Worm (Caenorhabditis elegans): ENCODE measurements around the gene gas-1.

gas-1 gene

ce11 chrX:15616443-15616842, 26.2 kb upstream of the gas-1 start, which contains the start of gene ergi-3:
Gene ergi-3 (minus strand): TSS chrX:15616753.
- TF ChIP-seq nfya-1 (tag; optimal IDR thresholded peaks at IDR 0.05) (peak; percentile 18), pros-1 (tag; optimal IDR thresholded peaks at IDR 0.05) (peak; percentile 7), ceh-45 (GFP tag; IDR thresholded peaks at IDR 0.05) (0 out of 2 replicates have a peak, but pooled peaks have one; percentile 24), madf-2 (tag; optimal IDR thresholded peaks at IDR 0.05) (no peak), unc-3 (GFP tag; conservative IDR thresholded peaks at IDR 0.05) (no peak), unc-3 (tag; optimal IDR thresholded peaks at IDR 0.05) (no peak), unc-55 (GFP tag; optimal IDR thresholded peaks at IDR 0.05) (peak; percentile 75), ceh-18 (tag; optimal IDR thresholded peaks at IDR 0.05) (peak; percentile 25), Y22D7AL.16 (tag; optimal IDR thresholded peaks at IDR 0.05) (no peak), unc-42 (tag; optimal IDR thresholded peaks at IDR 0.05) (peak; percentile 84), dve-1 (tag; optimal IDR thresholded peaks at IDR 0.05) (peak; percentile 28), ahr-1 (tag; optimal IDR thresholded peaks at IDR 0.05) (no peak), elt-4 (tag; optimal IDR thresholded peaks at IDR 0.05) (no peak), ceh-31 (tag; optimal IDR thresholded peaks at IDR 0.05) (peak; percentile 43), fkh-6 (tag; optimal IDR thresholded peaks at IDR 0.05) (no peak)

ce11 chrX:15613745-15614229, 23.6 kb upstream of the gas-1 start, which contains the start of gene K09E9.3:
Gene K09E9.3 (minus strand): TSS chrX:15613795.
- no peak for TF ChIP-seq hlh-13 (GFP tag; optimal IDR thresholded peaks at IDR 0.05)
- TF ChIP-seq npax-4 (tag; optimal IDR thresholded peaks at IDR 0.05), result no peak
- TF ChIP-seq ceh-31 (tag; optimal IDR thresholded peaks at IDR 0.05), result peak; percentile 2
- TF ChIP-seq nfya-1 (tag; optimal IDR thresholded peaks at IDR 0.05), result peak; percentile 37

ce11 chrX:15610527-15611091, 20.4 kb upstream of the gas-1 start:
- peak; percentile 88 for TF ChIP-seq elt-2 (tag; optimal IDR thresholded peaks at IDR 0.05)
- TF ChIP-seq fkh-6 (tag; optimal IDR thresholded peaks at IDR 0.05), result no peak

- TF ChIP-seq elt-4 (tag; optimal IDR thresholded peaks at IDR 0.05), result no peak
- no peak for TF ChIP-seq T23F11.4 (GFP tag; optimal IDR thresholded peaks at IDR 0.05)
- no peak for TF ChIP-seq eyg-1 (tag; optimal IDR thresholded peaks at IDR 0.05)
- no peak for TF ChIP-seq unc-55 (GFP tag; optimal IDR thresholded peaks at IDR 0.05)
- no peak for TF ChIP-seq pqm-1 (tag; optimal IDR thresholded peaks at IDR 0.05)
- no peak for TF ChIP-seq fkh-6 (tag; optimal IDR thresholded peaks at IDR 0.05)
- no peak for TF ChIP-seq che-1 (tag; optimal IDR thresholded peaks at IDR 0.05)
- TF ChIP-seq hlh-13 (GFP tag; optimal IDR thresholded peaks at IDR 0.05), result no peak
- TF ChIP-seq ztf-16 (tag; optimal IDR thresholded peaks at IDR 0.05), result no peak
- no peak for TF ChIP-seq odd-2 (tag; optimal IDR thresholded peaks at IDR 0.05)
- no peak for TF ChIP-seq hlh-8 (tag; optimal IDR thresholded peaks at IDR 0.05)
- no peak for TF ChIP-seq rnt-1 (tag; optimal IDR thresholded peaks at IDR 0.05)
- TF ChIP-seq dmd-4 (tag; optimal IDR thresholded peaks at IDR 0.05; ENCODE audit: borderline replicate concordance), result no peak
- no peak for TF ChIP-seq ceh-9 (tag; optimal IDR thresholded peaks at IDR 0.05)
- TF ChIP-seq elt-2 (tag; optimal IDR thresholded peaks at IDR 0.05), result no peak
- no peak for TF ChIP-seq pros-1 (tag; optimal IDR thresholded peaks at IDR 0.05)
- no peak for TF ChIP-seq nhr-11 (tag; optimal IDR thresholded peaks at IDR 0.05)
- no peak for TF ChIP-seq C08G9.2 (tag; optimal IDR thresholded peaks at IDR 0.05)
- TF ChIP-seq ahr-1 (tag; optimal IDR thresholded peaks at IDR 0.05), result no peak
- TF ChIP-seq sox-2 (GFP tag; IDR thresholded peaks at IDR 0.05), result no peak
Observed at ce11 chrX:15609698-15610097, 19.5 kb upstream of the gas-1 start.

ce11 chrX:15608593-15608992, 18.4 kb upstream of the gas-1 start:
- no peak for TF ChIP-seq ceh-9 (tag; optimal IDR thresholded peaks at IDR 0.05)
- no peak for TF ChIP-seq T23F11.4 (GFP tag; optimal IDR thresholded peaks at IDR 0.05)
- TF ChIP-seq madf-2 (tag; optimal IDR thresholded peaks at IDR 0.05), result no peak
- no peak for TF ChIP-seq nfya-1 (tag; optimal IDR thresholded peaks at IDR 0.05)
- no peak for TF ChIP-seq tbx-2 (tag; optimal IDR thresholded peaks at IDR 0.05)
- no peak for TF ChIP-seq che-1 (tag; optimal IDR thresholded peaks at IDR 0.05)
- no peak for TF ChIP-seq C08G9.2 (tag; optimal IDR thresholded peaks at IDR 0.05)
- no peak for TF ChIP-seq pqm-1 (tag; optimal IDR thresholded peaks at IDR 0.05)
- TF ChIP-seq mec-3 (tag; optimal IDR thresholded peaks at IDR 0.05; ENCODE audit: borderline replicate concordance), result no peak
- no peak for TF ChIP-seq elt-2 (tag; optimal IDR thresholded peaks at IDR 0.05)
